Fruit fly (Drosophila melanogaster) whole organism, prepupa: ENCODE data around the gene Spc25.

Experiments used
- CG10631 ChIP-seq: fragments of 200-800 bp; sonication (Bioruptor generic); optimal IDR thresholded peaks from 2 replicates; lab custom pipeline; 2016; ENCODE audit warnings: missing biosample characterization, missing genetic modification characterization
- CG10669 ChIP-seq: fragments of 200-800 bp; sonication (Bioruptor generic); optimal IDR thresholded peaks from 3 replicates; lab custom pipeline; 2018; ENCODE audit warnings: missing biosample characterization, mild to moderate bottlenecking, missing genetic modification characterization, moderate library complexity
- CG11762 ChIP-seq: fragments of 200-800 bp; sonication (Bioruptor generic); optimal IDR thresholded peaks from 3 replicates; lab custom pipeline; 2016; ENCODE audit warnings: missing biosample characterization, missing genetic modification characterization; ENCODE audit not compliant: insufficient read depth
- CG1621 ChIP-seq: fragments of 200-800 bp; sonication (Bioruptor generic); optimal IDR thresholded peaks from 3 replicates; lab custom pipeline; 2018; ENCODE audit warnings: missing biosample characterization, mild to moderate bottlenecking, missing genetic modification characterization
- CG16779 ChIP-seq: fragments of 200-800 bp; sonication (Bioruptor generic); optimal IDR thresholded peaks from 3 replicates; lab custom pipeline; 2017; ENCODE audit warnings: missing biosample characterization, mild to moderate bottlenecking, missing genetic modification characterization
- CG3032 ChIP-seq: fragments of 200-800 bp; optimal IDR thresholded peaks from 2 replicates; lab custom pipeline; 2019; ENCODE audit warnings: missing biosample characterization, mild to moderate bottlenecking, missing genetic modification characterization, moderate library complexity
- CG31627 ChIP-seq: fragments of 200-800 bp; sonication (Bioruptor generic); optimal IDR thresholded peaks from 3 replicates; lab custom pipeline; 2016; ENCODE audit warnings: missing biosample characterization, missing genetic modification characterization
- CG32006 ChIP-seq: fragments of 200-800 bp; sonication (Bioruptor generic); optimal IDR thresholded peaks from 3 replicates; lab custom pipeline; 2017; ENCODE audit warnings: missing biosample characterization, mild to moderate bottlenecking, missing genetic modification characterization
- CG34406 ChIP-seq: fragments of 200-800 bp; sonication (Bioruptor generic); optimal IDR thresholded peaks from 3 replicates; lab custom pipeline; 2016; ENCODE audit warnings: missing biosample characterization, missing genetic modification characterization
- CG3919 ChIP-seq: fragments of 200-800 bp; sonication (Bioruptor generic); optimal IDR thresholded peaks from 3 replicates; lab custom pipeline; 2016; ENCODE audit warnings: missing biosample characterization, missing genetic modification characterization
- CG6163 ChIP-seq: fragments of 200-800 bp; sonication (Bioruptor generic); IDR thresholded peaks from 3 replicates; pipeline ENCODE4 v1.3.6; 2022; ENCODE audit warnings: missing biosample characterization, missing genetic modification characterization
- CG6792 ChIP-seq: fragments of 200-800 bp; sonication (Bioruptor generic); optimal IDR thresholded peaks from 3 replicates; lab custom pipeline; 2016; ENCODE audit warnings: missing biosample characterization, missing genetic modification characterization
- CG6808 ChIP-seq: fragments of 200-800 bp; sonication (Bioruptor generic); optimal IDR thresholded peaks from 3 replicates; lab custom pipeline; 2017; ENCODE audit warnings: missing biosample characterization, missing genetic modification characterization, mild to moderate bottlenecking, moderate library complexity, missing genetic modification reagents
- CG6854 ChIP-seq: fragments of 200-800 bp; sonication (Bioruptor generic); optimal IDR thresholded peaks from 2 replicates; lab custom pipeline; 2017; ENCODE audit warnings: missing biosample characterization, mild to moderate bottlenecking, missing genetic modification characterization
- CG8119 ChIP-seq: fragments of 200-800 bp; sonication (Bioruptor generic); IDR thresholded peaks from 3 replicates; pipeline ENCODE4 v1.3.6; 2022; ENCODE audit warnings: missing biosample characterization, missing genetic modification characterization
- CG8319 ChIP-seq: fragments of 200-800 bp; sonication (Bioruptor generic); optimal IDR thresholded peaks from 3 replicates; lab custom pipeline; 2016; ENCODE audit warnings: missing biosample characterization, missing genetic modification characterization
- Eip75B ChIP-seq: fragments of 200-800 bp; sonication (Bioruptor generic); optimal IDR thresholded peaks from 3 replicates; lab custom pipeline; 2016; ENCODE audit warnings: missing biosample characterization, missing genetic modification characterization
- Eip78C ChIP-seq: fragments of 200-800 bp; sonication (Bioruptor generic); peaks from one replicate; lab custom pipeline; 2016; ENCODE audit warnings: missing biosample characterization, missing genetic modification characterization
- Ets21C ChIP-seq: fragments of 200-800 bp; sonication (Bioruptor generic); optimal IDR thresholded peaks from 3 replicates; lab custom pipeline; 2016; ENCODE audit warnings: missing biosample characterization, missing genetic modification characterization
- Hr39 ChIP-seq: fragments of 200-800 bp; sonication (Bioruptor generic); optimal IDR thresholded peaks from 2 replicates; lab custom pipeline; 2016; ENCODE audit warnings: missing biosample characterization, missing genetic modification characterization
- Hr4 ChIP-seq: fragments of 200-800 bp; sonication (Bioruptor generic); optimal IDR thresholded peaks from 3 replicates; lab custom pipeline; 2016; ENCODE audit warnings: missing biosample characterization, missing genetic modification characterization
- Lpt ChIP-seq: fragments of 200-800 bp; sonication (Bioruptor generic); optimal IDR thresholded peaks from 3 replicates; lab custom pipeline; 2016; ENCODE audit warnings: missing biosample characterization, missing genetic modification characterization
- Met ChIP-seq: fragments of 200-800 bp; sonication (Bioruptor generic); optimal IDR thresholded peaks from 3 replicates; lab custom pipeline; 2016; ENCODE audit warnings: missing biosample characterization, missing genetic modification characterization
- OdsH ChIP-seq: fragments of 200-800 bp; sonication (Bioruptor generic); optimal IDR thresholded peaks from 3 replicates; lab custom pipeline; 2016; ENCODE audit warnings: missing biosample characterization, missing genetic modification characterization
- Sox14 ChIP-seq: fragments of 200-800 bp; sonication (Bioruptor generic); optimal IDR thresholded peaks from 3 replicates; lab custom pipeline; 2016; ENCODE audit warnings: missing biosample characterization, missing genetic modification characterization
- achi ChIP-seq: fragments of 200-800 bp; sonication (Bioruptor generic); optimal IDR thresholded peaks from 3 replicates; lab custom pipeline; 2016; ENCODE audit warnings: missing biosample characterization, missing genetic modification characterization
- acj6 ChIP-seq: fragments of 200-800 bp; sonication (Bioruptor generic); optimal IDR thresholded peaks from 3 replicates; lab custom pipeline; 2016; ENCODE audit warnings: missing biosample characterization, missing genetic modification characterization
- cyc ChIP-seq: fragments of 200-800 bp; sonication (Bioruptor generic); optimal IDR thresholded peaks from 3 replicates; lab custom pipeline; 2016; ENCODE audit warnings: missing biosample characterization, missing genetic modification characterization
- dac ChIP-seq: fragments of 200-800 bp; sonication (Bioruptor generic); optimal IDR thresholded peaks from 2 replicates; lab custom pipeline; 2017; ENCODE audit warnings: missing biosample characterization, mild to moderate bottlenecking, missing genetic modification characterization
- dsx ChIP-seq: fragments of 200-800 bp; optimal IDR thresholded peaks from 3 replicates; lab custom pipeline; 2019; ENCODE audit warnings: missing biosample characterization, mild to moderate bottlenecking, missing genetic modification characterization, moderate library complexity; ENCODE audit not compliant: poor library complexity, severe bottlenecking
- eg ChIP-seq: fragments of 200-800 bp; sonication (Bioruptor generic); IDR thresholded peaks from 3 replicates; pipeline ENCODE4 v1.3.6; 2022; ENCODE audit warnings: missing biosample characterization, missing genetic modification characterization
- esn ChIP-seq: fragments of 200-800 bp; sonication (Bioruptor generic); optimal IDR thresholded peaks from 2 replicates; lab custom pipeline; 2016; ENCODE audit warnings: missing biosample characterization, mild to moderate bottlenecking, missing genetic modification characterization, moderate library complexity
- fd59A ChIP-seq: fragments of 200-800 bp; sonication (Bioruptor generic); optimal IDR thresholded peaks from 2 replicates; lab custom pipeline; 2017; ENCODE audit warnings: missing biosample characterization, mild to moderate bottlenecking, missing genetic modification characterization, missing genetic modification reagents
- fkh ChIP-seq: fragments of 200-800 bp; sonication (Bioruptor generic); optimal IDR thresholded peaks from 3 replicates; lab custom pipeline; 2017; ENCODE audit warnings: missing biosample characterization, mild to moderate bottlenecking, missing genetic modification characterization, moderate library complexity
- lz ChIP-seq: fragments of 200-800 bp; sonication (Bioruptor generic); optimal IDR thresholded peaks from 3 replicates; lab custom pipeline; 2016; ENCODE audit warnings: missing biosample characterization, missing genetic modification characterization
- net ChIP-seq: fragments of 200-800 bp; sonication (Bioruptor generic); optimal IDR thresholded peaks from 3 replicates; lab custom pipeline; 2016; ENCODE audit warnings: missing biosample characterization, missing genetic modification characterization
- pdm3 ChIP-seq: fragments of 200-800 bp; sonication (Bioruptor generic); optimal IDR thresholded peaks from 3 replicates; lab custom pipeline; 2016; ENCODE audit warnings: missing biosample characterization, missing genetic modification characterization
- spab ChIP-seq: fragments of 200-800 bp; sonication (Bioruptor generic); optimal IDR thresholded peaks from 2 replicates; lab custom pipeline; 2017; ENCODE audit warnings: missing biosample characterization, mild to moderate bottlenecking, missing genetic modification characterization, missing genetic modification reagents
- ss ChIP-seq, 2 experiments: fragments of 200-800 bp; sonication (Bioruptor generic); optimal IDR thresholded peaks; 2 replicates in 1 of 2; 3 replicates in 1 of 2; lab custom pipeline; 2017 to 2018; ENCODE audit warnings: mild to moderate bottlenecking in 2 of 2, missing biosample characterization in 2 of 2, missing genetic modification characterization in 2 of 2, moderate library complexity in 1 of 2
- svp ChIP-seq: fragments of 200-800 bp; sonication (Bioruptor generic); peaks from one replicate; lab custom pipeline; 2016; ENCODE audit warnings: missing biosample characterization, missing genetic modification characterization
- topi ChIP-seq: fragments of 200-800 bp; sonication (Bioruptor generic); optimal IDR thresholded peaks from 3 replicates; lab custom pipeline; 2016; ENCODE audit warnings: missing biosample characterization, missing genetic modification characterization
- vri ChIP-seq: fragments of 200-800 bp; sonication (Bioruptor generic); optimal IDR thresholded peaks from 3 replicates; lab custom pipeline; 2016; ENCODE audit warnings: missing biosample characterization, mild to moderate bottlenecking, missing genetic modification characterization

Gene Spc25

dm6 chr3R:12960929-12961855 lies at the start of gene Spc25 (continued):
- TF ChIP-seq spab (GFP tag; lab: Kevin White, UChicago) (no peak), Ets21C (peak; percentile 47), CG8319 (GFP tag; lab: Kevin White, UChicago) (no peak), dac (no peak), CG3032 (tag; lab: Kevin White, UChicago) (no peak), eg (GFP tag; lab: Robert Waterston, UW) (no peak), cyc (GFP tag; lab: Kevin White, UChicago) (peak; percentile 43), Met (GFP tag; lab: Kevin White, UChicago) (peak; percentile 42), net (GFP tag; lab: Kevin White, UChicago) (no peak), svp (GFP tag; lab: Kevin White, UChicago) (peak; percentile 79)

DNA sequence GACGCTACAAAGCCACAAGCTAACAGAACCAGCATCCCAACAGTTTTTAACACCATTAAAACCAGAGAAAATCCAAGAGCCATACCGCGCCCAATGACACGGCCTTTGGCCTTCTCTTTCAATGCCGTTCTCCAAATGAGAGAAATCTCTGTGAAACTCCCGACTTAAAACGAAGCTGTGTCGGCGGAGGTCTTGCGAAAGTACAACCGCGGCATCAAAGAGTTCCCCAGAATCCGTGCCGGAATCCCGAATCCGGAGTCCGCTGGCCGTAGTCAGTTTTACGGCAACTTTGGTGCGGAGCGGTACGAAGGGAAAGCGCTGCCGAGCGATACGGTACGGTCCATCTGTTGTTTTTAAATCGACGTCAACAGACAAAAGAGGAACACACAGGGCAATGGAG lies 45.7 kb upstream of the Spc25 start, which contains the start of gene beat-Vb:
Gene beat-Vb, plus strand, starts transcription at position 246 of the 400 bp plus-strand sequence.
- TF ChIP-seq CG32006 (GFP tag; lab: Kevin White, UChicago) = no peak
- TF ChIP-seq cyc (GFP tag; lab: Kevin White, UChicago) = no peak
- no peak for TF ChIP-seq CG34406 (GFP tag; lab: Kevin White, UChicago)
- no peak for TF ChIP-seq CG10669 (GFP tag; lab: Kevin White, UChicago)
- TF ChIP-seq spab (GFP tag; lab: Kevin White, UChicago) = no peak
- no peak for TF ChIP-seq CG6808 (GFP tag; lab: Kevin White, UChicago)
- TF ChIP-seq Lpt (GFP tag; lab: Kevin White, UChicago) = no peak
- no peak for TF ChIP-seq CG6792 (GFP tag; lab: Kevin White, UChicago)

- TF ChIP-seq CG6792 (GFP tag; lab: Kevin White, UChicago) = peak; percentile 0
- peak; percentile 25 for TF ChIP-seq CG10631
- TF ChIP-seq dac = no peak
- peak; percentile 6 for TF ChIP-seq cyc (GFP tag; lab: Kevin White, UChicago)
- TF ChIP-seq topi (GFP tag; lab: Kevin White, UChicago) = peak; percentile 26
- TF ChIP-seq CG8119 (GFP tag; lab: Robert Waterston, UW) = 0 out of 3 replicates have a peak, but pooled peaks have one; percentile 34
- no peak for TF ChIP-seq vri (GFP tag; lab: Kevin White, UChicago)
- TF ChIP-seq pdm3 (GFP tag; lab: Kevin White, UChicago) = peak; percentile 1
- TF ChIP-seq Eip78C (GFP tag; lab: Kevin White, UChicago) = peak; percentile 66
- TF ChIP-seq CG8319 (GFP tag; lab: Kevin White, UChicago) = no peak
- TF ChIP-seq CG1621 = no peak
- TF ChIP-seq net (GFP tag; lab: Kevin White, UChicago) = no peak
- peak; percentile 2 for TF ChIP-seq achi (GFP tag; lab: Kevin White, UChicago)
- TF ChIP-seq CG11762 = no peak
- TF ChIP-seq Met (GFP tag; lab: Kevin White, UChicago) = peak; percentile 16
- peak; percentile 17 for TF ChIP-seq CG6808 (GFP tag; lab: Kevin White, UChicago)
- TF ChIP-seq svp (GFP tag; lab: Kevin White, UChicago) = peak; percentile 54
- peak; percentile 36 for TF ChIP-seq spab (GFP tag; lab: Kevin White, UChicago)
- peak; percentile 23 for TF ChIP-seq dsx (GFP tag; lab: Kevin White, UChicago)
- peak; percentile 27 for TF ChIP-seq CG32006 (GFP tag; lab: Kevin White, UChicago)
- TF ChIP-seq OdsH (GFP tag; lab: Kevin White, UChicago) = peak; percentile 33
- TF ChIP-seq esn (GFP tag; lab: Kevin White, UChicago) = peak; percentile 35
- TF ChIP-seq Ets21C = peak; percentile 6
- TF ChIP-seq CG6163 (GFP tag; lab: Robert Waterston, UW) = peak; percentile 66; the same call in 2 of the 3 replicates
- TF ChIP-seq lz (GFP tag; lab: Kevin White, UChicago) = peak; percentile 29
- no peak for TF ChIP-seq Lpt (GFP tag; lab: Kevin White, UChicago)
- peak; percentile 30 for TF ChIP-seq CG3919
- TF ChIP-seq Hr4 = peak; percentile 24
- peak; percentile 40 for TF ChIP-seq CG3032 (tag; lab: Kevin White, UChicago)
- TF ChIP-seq acj6 = peak; percentile 10
- no peak for TF ChIP-seq fkh
- TF ChIP-seq CG16779 (tag; lab: Kevin White, UChicago) = no peak
- TF ChIP-seq CG31627 = peak; percentile 33
- peak; percentile 15 for TF ChIP-seq Sox14 (GFP tag; lab: Kevin White, UChicago)
- no peak for TF ChIP-seq CG6854 (GFP tag; lab: Kevin White, UChicago)
- peak; percentile 35 for TF ChIP-seq Hr39 (GFP tag; lab: Kevin White, UChicago)
- peak; percentile 19 for TF ChIP-seq Eip75B (GFP tag; lab: Kevin White, UChicago)
- no peak for TF ChIP-seq ss (GFP tag; optimal IDR thresholded peaks at IDR 0.05; lab: Kevin White, UChicago)
- peak; percentile 10 for TF ChIP-seq fd59A (GFP tag; lab: Kevin White, UChicago)
Measured at dm6 chr3R:12957388-12957787, 4.2 kb upstream of the Spc25 start.
